Fruit fly (Drosophila melanogaster) whole organism, embryonic: ENCODE data around the gene CecB.
A peak's percentile ranks its signal among the peaks of the same experiment; 100 is the strongest.

Source experiments
- Aef1 ChIP-seq: fragments of 200-800 bp; sonication (Bioruptor generic); IDR thresholded peaks from 3 replicates; pipeline ENCODE4 v1.3.6; 2022; ENCODE audit warnings: missing biosample characterization, missing genetic modification characterization
- Atf6 ChIP-seq: fragments of 200-800 bp; sonication (Bioruptor generic); IDR thresholded peaks from 2 replicates; pipeline ENCODE4 v1.3.6; 2022; ENCODE audit warnings: missing biosample characterization, missing genetic modification characterization
- CG10431 ChIP-seq: fragments of 200-800 bp; sonication (Bioruptor generic); optimal IDR thresholded peaks from 3 replicates; lab custom pipeline; 2018; ENCODE audit warnings: missing biosample characterization, mild to moderate bottlenecking, missing genetic modification characterization
- CG10654 ChIP-seq: fragments of 200-800 bp; sonication (Bioruptor generic); optimal IDR thresholded peaks from 2 replicates; lab custom pipeline; 2016; ENCODE audit warnings: missing biosample characterization, missing genetic modification characterization
- CG11398 ChIP-seq: fragments of 200-800 bp; sonication (Bioruptor generic); optimal IDR thresholded peaks from 2 replicates; lab custom pipeline; 2016; ENCODE audit warnings: missing biosample characterization, missing genetic modification characterization
- CG18011 ChIP-seq: fragments of 200-800 bp; sonication (Bioruptor generic); optimal IDR thresholded peaks from 2 replicates; lab custom pipeline; 2017; ENCODE audit warnings: missing biosample characterization, missing genetic modification characterization, mild to moderate bottlenecking, moderate library complexity, missing genotype
- CG1832 ChIP-seq: fragments of 200-800 bp; sonication (Bioruptor generic); optimal IDR thresholded peaks from 2 replicates; lab custom pipeline; 2017; ENCODE audit warnings: missing biosample characterization, mild to moderate bottlenecking, missing genetic modification characterization, inconsistent platforms
- CG2120 ChIP-seq: fragments of 200-800 bp; sonication (Bioruptor generic); optimal IDR thresholded peaks from 3 replicates; lab custom pipeline; 2016; ENCODE audit warnings: missing biosample characterization, missing genetic modification characterization
- CG2199 ChIP-seq: fragments of 200-800 bp; sonication (Bioruptor generic); IDR thresholded peaks from 3 replicates; pipeline ENCODE4 v1.3.6; 2022; ENCODE audit warnings: missing biosample characterization, missing genetic modification characterization
- CG34376 ChIP-seq: fragments of 200-800 bp; sonication (Bioruptor generic); optimal IDR thresholded peaks from 2 replicates; lab custom pipeline; 2018; ENCODE audit warnings: missing biosample characterization, mild to moderate bottlenecking, missing genetic modification characterization
- CG4360 ChIP-seq: fragments of 200-800 bp; sonication (Bioruptor generic); IDR thresholded peaks from 2 replicates; pipeline ENCODE4 v1.3.6; 2022; ENCODE audit warnings: missing biosample characterization, missing genetic modification characterization
- CG4730 ChIP-seq: fragments of 200-800 bp; sonication (Bioruptor generic); IDR thresholded peaks from 2 replicates; pipeline ENCODE4 v1.3.6; 2022; ENCODE audit warnings: missing biosample characterization, missing genetic modification characterization
- CG5180 ChIP-seq: fragments of 200-800 bp; sonication (Bioruptor generic); optimal IDR thresholded peaks from 3 replicates; lab custom pipeline; 2017; ENCODE audit warnings: missing biosample characterization, missing genetic modification characterization, mild to moderate bottlenecking, moderate library complexity, missing genetic modification reagents
- CG5953 ChIP-seq: fragments of 200-800 bp; sonication (Bioruptor generic); IDR thresholded peaks from 2 replicates; pipeline ENCODE4 v1.3.6; 2022; ENCODE audit warnings: missing biosample characterization, missing genetic modification characterization
- CG8388 ChIP-seq: fragments of 200-800 bp; sonication (Bioruptor generic); optimal IDR thresholded peaks from 2 replicates; lab custom pipeline; 2019; ENCODE audit warnings: missing biosample characterization, mild to moderate bottlenecking, missing genetic modification characterization, moderate library complexity
- CG8944 ChIP-seq: fragments of 200-800 bp; sonication (Bioruptor generic); optimal IDR thresholded peaks from 3 replicates; lab custom pipeline; 2016; ENCODE audit warnings: missing biosample characterization, missing genetic modification characterization
- CG9437 ChIP-seq: fragments of 200-800 bp; sonication (Bioruptor generic); optimal IDR thresholded peaks from 2 replicates; lab custom pipeline; 2018; ENCODE audit warnings: missing biosample characterization, mild to moderate bottlenecking, missing genetic modification characterization
- CG9797 ChIP-seq: fragments of 200-800 bp; sonication (Bioruptor generic); optimal IDR thresholded peaks from 3 replicates; lab custom pipeline; 2018; ENCODE audit warnings: missing biosample characterization, mild to moderate bottlenecking, missing genetic modification characterization
- Doc3 ChIP-seq: fragments of 200-800 bp; sonication (Bioruptor generic); IDR thresholded peaks from 3 replicates; pipeline ENCODE4 v1.3.6; 2022; ENCODE audit warnings: missing biosample characterization, missing genetic modification characterization; ENCODE audit not compliant: partially characterized antibody
- GATAe ChIP-seq: fragments of 200-800 bp; sonication (Bioruptor generic); conservative IDR thresholded peaks from 2 replicates; pipeline ENCODE4 v1.3.6; 2022; ENCODE audit warnings: missing biosample characterization, missing genetic modification characterization
- Gug ChIP-seq: fragments of 200-800 bp; sonication (Bioruptor generic); IDR thresholded peaks from 4 replicates; pipeline ENCODE4 v1.3.6; 2022; ENCODE audit warnings: missing biosample characterization, missing genetic modification characterization
- HLH4C ChIP-seq: fragments of 200-800 bp; sonication (Bioruptor generic); IDR thresholded peaks from 3 replicates; pipeline ENCODE4 v1.3.6; 2022; ENCODE audit warnings: missing biosample characterization, missing genetic modification characterization; ENCODE audit not compliant: partially characterized antibody
- HmgZ ChIP-seq: fragments of 200-800 bp; sonication (Bioruptor generic); optimal IDR thresholded peaks from 2 replicates; lab custom pipeline; 2018; ENCODE audit warnings: missing biosample characterization, mild to moderate bottlenecking, missing genetic modification characterization
- Mad ChIP-seq: fragments of 200-800 bp; sonication (Bioruptor generic); optimal IDR thresholded peaks from 2 replicates; lab custom pipeline; 2016; ENCODE audit warnings: missing biosample characterization, missing genetic modification characterization
- Med ChIP-seq: fragments of 200-800 bp; sonication (Bioruptor generic); peaks from one replicate; lab custom pipeline; 2016; ENCODE audit warnings: missing biosample characterization, missing genetic modification characterization, mild to moderate bottlenecking, inconsistent platforms, moderate library complexity
- Mrtf ChIP-seq: fragments of 200-800 bp; sonication (Bioruptor generic); IDR thresholded peaks from 3 replicates; pipeline ENCODE4 v1.3.6; 2022; ENCODE audit warnings: missing biosample characterization, missing genetic modification characterization
- NfI ChIP-seq: fragments of 200-800 bp; sonication (Bioruptor generic); optimal IDR thresholded peaks from 3 replicates; lab custom pipeline; 2018; ENCODE audit warnings: missing biosample characterization, mild to moderate bottlenecking, missing genetic modification characterization, moderate library complexity
- Pdp1 ChIP-seq, 2 experiments: fragments of 200-800 bp; sonication (Bioruptor generic); optimal IDR thresholded peaks; 3 replicates each; lab custom pipeline; 2016; ENCODE audit warnings: missing biosample characterization in 2 of 2, missing genetic modification characterization in 2 of 2, mild to moderate bottlenecking in 1 of 2, moderate library complexity in 1 of 2
- Sry-β ChIP-seq: fragments of 200-800 bp; sonication (Bioruptor generic); optimal IDR thresholded peaks from 2 replicates; lab custom pipeline; 2018; ENCODE audit warnings: missing biosample characterization, mild to moderate bottlenecking, missing genetic modification characterization, moderate library complexity
- Trl ChIP-seq, 3 experiments: fragments of >200 bp in 2 of 3; fragments of 200-800 bp in 1 of 3; sonication (Bioruptor generic) in 1 of 3; optimal IDR thresholded peaks; 2 replicates in 1 of 3; 3 replicates in 2 of 3; lab custom pipeline; 2016 to 2017; ENCODE audit warnings: missing biosample characterization in 1 of 3, missing genetic modification characterization in 1 of 3
- ara ChIP-seq: fragments of 200-800 bp; sonication (Bioruptor generic); IDR thresholded peaks from 2 replicates; pipeline ENCODE4 v1.3.6; 2022; ENCODE audit warnings: missing biosample characterization, missing genetic modification characterization
- cg ChIP-seq: fragments of 200-800 bp; sonication (Bioruptor generic); optimal IDR thresholded peaks from 3 replicates; lab custom pipeline; 2019; ENCODE audit warnings: missing biosample characterization, mild to moderate bottlenecking, missing genetic modification characterization, moderate library complexity
- crol ChIP-seq: fragments of 200-800 bp; sonication (Bioruptor generic); IDR thresholded peaks from 2 replicates; pipeline ENCODE4 v1.3.6; 2022; ENCODE audit warnings: missing biosample characterization, missing genetic modification characterization
- dpn ChIP-seq, 2 experiments: fragments of 200-800 bp; sonication (Bioruptor generic); optimal IDR thresholded peaks; 3 replicates each; lab custom pipeline; 2016; ENCODE audit warnings: missing biosample characterization in 2 of 2, missing genetic modification characterization in 2 of 2
- ems ChIP-seq: fragments of 200-800 bp; sonication (Bioruptor generic); optimal IDR thresholded peaks from 3 replicates; lab custom pipeline; 2016; ENCODE audit warnings: missing biosample characterization, missing genetic modification characterization
- exex ChIP-seq: fragments of 200-800 bp; sonication (Bioruptor generic); optimal IDR thresholded peaks from 4 replicates; lab custom pipeline; 2018; ENCODE audit warnings: missing biosample characterization, mild to moderate bottlenecking, missing genetic modification characterization, moderate library complexity
- grn ChIP-seq: fragments of 200-800 bp; sonication (Bioruptor generic); optimal IDR thresholded peaks from 3 replicates; lab custom pipeline; 2017; ENCODE audit warnings: missing biosample characterization, missing genetic modification characterization
- jumu ChIP-seq: fragments of 200-800 bp; sonication (Bioruptor generic); optimal IDR thresholded peaks from 3 replicates; lab custom pipeline; 2016; ENCODE audit warnings: missing biosample characterization, missing genetic modification characterization
- kni ChIP-seq: fragments of 200-800 bp; sonication (Bioruptor generic); optimal IDR thresholded peaks from 3 replicates; lab custom pipeline; 2017; ENCODE audit warnings: mild to moderate bottlenecking, missing biosample characterization, missing genetic modification reagents, missing genetic modification characterization
- lov ChIP-seq, 2 experiments: fragments of 200-800 bp in 1 of 2; fragments of >200 bp in 1 of 2; sonication (Bioruptor generic) in 1 of 2; IDR thresholded peaks in 1 of 2; optimal IDR thresholded peaks in 1 of 2; 2 replicates in 1 of 2; 3 replicates in 1 of 2; pipeline versions ENCODE4 v1.3.6 to Lab custom; 2017 to 2022; ENCODE audit warnings: missing biosample characterization in 1 of 2, missing genetic modification characterization in 1 of 2
- nerfin-2 ChIP-seq: fragments of 200-800 bp; sonication (Bioruptor generic); IDR thresholded peaks from 2 replicates; pipeline ENCODE4 v1.3.6; 2022; ENCODE audit warnings: missing biosample characterization, missing genetic modification characterization; ENCODE audit not compliant: partially characterized antibody
- pan ChIP-seq, 4 experiments: fragments of >200 bp in 3 of 4; fragments of 200-800 bp in 1 of 4; sonication (Bioruptor generic) in 1 of 4; optimal IDR thresholded peaks in 3 of 4; IDR thresholded peaks in 1 of 4; 2 replicates each; pipeline versions ENCODE4 v1.3.6 to Lab custom; 2017 to 2022; ENCODE audit warnings: missing biosample characterization in 2 of 4, missing genetic modification characterization in 2 of 4, mixed read lengths in 1 of 4
- ranshi ChIP-seq: fragments of 200-800 bp; sonication (Bioruptor generic); IDR thresholded peaks from 2 replicates; pipeline ENCODE4 v1.3.6; 2022; ENCODE audit warnings: missing biosample characterization, missing genetic modification characterization
- sd ChIP-seq: fragments of 200-800 bp; sonication (Bioruptor generic); optimal IDR thresholded peaks from 3 replicates; lab custom pipeline; 2018; ENCODE audit warnings: missing biosample characterization, mild to moderate bottlenecking, missing genetic modification characterization, moderate library complexity
- seq ChIP-seq: fragments of 200-800 bp; sonication (Bioruptor generic); IDR thresholded peaks from 2 replicates; pipeline ENCODE4 v1.3.6; 2022; ENCODE audit warnings: missing biosample characterization, missing genetic modification characterization
- sisA ChIP-seq: fragments of 200-800 bp; sonication (Bioruptor generic); IDR thresholded peaks from 2 replicates; pipeline ENCODE4 v1.3.6; 2022; ENCODE audit warnings: missing biosample characterization, missing genetic modification characterization
- ssp ChIP-seq: fragments of 200-800 bp; sonication (Bioruptor generic); IDR thresholded peaks from 2 replicates; pipeline ENCODE4 v1.3.6; 2022; ENCODE audit warnings: missing biosample characterization, missing genetic modification characterization
- sug ChIP-seq: fragments of 200-800 bp; optimal IDR thresholded peaks from 2 replicates; lab custom pipeline; 2019; ENCODE audit warnings: missing biosample characterization, mild to moderate bottlenecking, missing genetic modification characterization, moderate library complexity

Gene CecB

DNA sequence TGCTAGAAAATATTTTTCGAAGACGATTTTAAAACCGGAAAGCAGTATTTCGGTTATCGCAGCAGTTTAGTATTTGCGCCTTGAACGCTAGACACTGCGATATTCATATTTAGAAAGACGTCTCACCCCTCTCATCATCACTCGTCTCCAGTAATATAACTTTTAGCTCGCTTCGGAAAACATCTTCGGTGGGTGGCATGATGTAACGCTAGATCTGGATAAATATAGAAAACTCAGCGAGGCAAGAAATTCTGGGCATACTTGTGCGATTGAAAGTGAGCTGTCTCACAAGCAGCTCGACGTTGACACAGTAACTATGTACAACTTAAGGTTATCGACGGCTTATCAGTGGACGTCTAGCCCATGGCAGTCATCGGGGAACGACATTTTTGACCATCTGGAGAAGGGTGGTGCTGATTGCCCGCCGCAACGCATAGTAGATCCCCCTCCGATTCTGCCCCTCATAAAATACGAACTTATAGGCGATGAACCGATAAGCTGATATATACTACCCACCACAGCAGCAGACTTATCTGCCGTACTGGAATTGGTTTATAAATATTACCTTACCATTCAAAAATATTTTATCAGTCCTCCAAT is 9.5 kb downstream of the CecB start:
- 0 out of 3 replicates have a peak, but pooled peaks have one; percentile 8 for TF ChIP-seq HLH4C
- 0 out of 2 replicates have a peak, but pooled peaks have one; percentile 11 for TF ChIP-seq CG5953 (GFP tag; lab: Robert Waterston, UW)
- no peak for TF ChIP-seq CG1832 (GFP tag; lab: Kevin White, UChicago)
- no peak for TF ChIP-seq pan (optimal IDR thresholded peaks at IDR 0.05; lab: Kevin White, UChicago)
- peak in 1 of 2 experiments; percentile 19 for TF ChIP-seq pan (GFP tag; optimal IDR thresholded peaks at IDR 0.05 in 1 of 2, IDR thresholded peaks at IDR 0.05 in 1 of 2)
- no peak for TF ChIP-seq dpn (GFP tag; optimal IDR thresholded peaks at IDR 0.05; lab: Kevin White, UChicago)
- no peak for TF ChIP-seq CG10654
- no peak for TF ChIP-seq kni (GFP tag; lab: Kevin White, UChicago)
- no peak for TF ChIP-seq ara (GFP tag; lab: Robert Waterston, UW)
- peak; percentile 35 for TF ChIP-seq exex (tag; lab: Kevin White, UChicago)
- no peak for TF ChIP-seq jumu (GFP tag; lab: Kevin White, UChicago)
- TF ChIP-seq sug (tag; lab: Kevin White, UChicago): peak; percentile 65
- TF ChIP-seq CG9437 (GFP tag; lab: Kevin White, UChicago): no peak
- TF ChIP-seq Aef1 (GFP tag; lab: Robert Waterston, UW): no peak
- peak; percentile 45; the same call in 1 of the 2 replicates for TF ChIP-seq crol (GFP tag; lab: Robert Waterston, UW)
- peak; percentile 79 for TF ChIP-seq GATAe (GFP tag; lab: Robert Waterston, UW)
- no peak for TF ChIP-seq ranshi (GFP tag; lab: Robert Waterston, UW)
- TF ChIP-seq Med: peak; percentile 79
- no peak for TF ChIP-seq cg (GFP tag; lab: Kevin White, UChicago)
- peak; percentile 70 for TF ChIP-seq sd (tag; lab: Kevin White, UChicago)
- TF ChIP-seq CG5180 (GFP tag; lab: Kevin White, UChicago): peak; percentile 33
- TF ChIP-seq Mad (GFP tag; lab: Kevin White, UChicago): no peak
- TF ChIP-seq CG4730 (GFP tag; lab: Robert Waterston, UW): no peak
- no peak for TF ChIP-seq lov (optimal IDR thresholded peaks at IDR 0.05; lab: Kevin White, UChicago)
- TF ChIP-seq lov (GFP tag; IDR thresholded peaks at IDR 0.05; lab: Robert Waterston, UW): no peak
- TF ChIP-seq CG4360 (GFP tag; lab: Robert Waterston, UW): 0 out of 2 replicates have a peak, but pooled peaks have one; percentile 7
- TF ChIP-seq CG2199 (GFP tag; lab: Robert Waterston, UW): peak; percentile 68; the same call in 1 of the 3 replicates
- TF ChIP-seq seq: no peak
- TF ChIP-seq CG9797 (GFP tag; lab: Kevin White, UChicago): no peak
- no peak for TF ChIP-seq CG10431
- peak; percentile 18 for TF ChIP-seq CG34376
- peak; percentile 94 for TF ChIP-seq grn (GFP tag; lab: Kevin White, UChicago)
- TF ChIP-seq NfI: no peak
- TF ChIP-seq nerfin-2 (GFP tag; lab: Robert Waterston, UW): no peak
- no peak for TF ChIP-seq CG8388 (GFP tag; lab: Kevin White, UChicago)
- TF ChIP-seq CG18011 (GFP tag; lab: Kevin White, UChicago): no peak
- no peak for TF ChIP-seq CG2120 (GFP tag; lab: Kevin White, UChicago)
- TF ChIP-seq sisA: no peak
- no peak for TF ChIP-seq Doc3
- no peak for TF ChIP-seq ems (GFP tag; lab: Kevin White, UChicago)
- TF ChIP-seq Gug: no peak
- TF ChIP-seq ssp: no peak
- no peak for TF ChIP-seq Mrtf (GFP tag; lab: Robert Waterston, UW)
- no peak for TF ChIP-seq CG8944 (GFP tag; lab: Kevin White, UChicago)
- peak in 1 of 2 experiments; percentile 51 for TF ChIP-seq Trl (optimal IDR thresholded peaks at IDR 0.05; lab: Kevin White, UChicago)
- TF ChIP-seq Trl (GFP tag; optimal IDR thresholded peaks at IDR 0.05; lab: Kevin White, UChicago): no peak
- TF ChIP-seq Sry-β: no peak
- 0 out of 2 replicates have a peak, but pooled peaks have one; percentile 10 for TF ChIP-seq Atf6
- no peak for TF ChIP-seq CG11398 (GFP tag; lab: Kevin White, UChicago)
- peak in 1 of 2 experiments; percentile 67 for TF ChIP-seq Pdp1 (GFP tag; optimal IDR thresholded peaks at IDR 0.05; lab: Kevin White, UChicago)
- TF ChIP-seq HmgZ (tag; lab: Kevin White, UChicago): peak; percentile 16
- TF ChIP-seq, all 482 proteins: peak for 18
